Worm (Caenorhabditis elegans): ENCODE results near the gene Y66D12A.16.
A peak's percentile ranks its signal among the peaks of the same experiment; 100 is the strongest.

DNA sequence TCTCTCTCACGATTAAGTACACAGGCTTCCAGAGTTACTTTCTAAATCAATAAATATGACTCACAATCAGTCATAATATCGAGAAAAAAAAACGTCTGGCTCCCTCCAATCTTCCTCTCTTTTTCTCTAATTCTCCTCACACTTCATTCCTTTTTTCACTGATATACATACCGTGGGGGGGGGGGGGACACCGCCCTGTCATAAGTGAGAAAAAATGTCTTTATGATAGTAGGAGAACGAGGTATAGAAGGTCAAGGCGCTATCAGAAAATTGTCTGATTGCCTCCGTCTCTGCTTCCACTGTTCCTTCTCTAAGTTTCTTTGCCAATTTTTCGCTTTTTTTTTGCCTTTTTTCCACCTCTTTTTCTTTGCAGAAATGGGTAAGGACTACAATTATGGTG, 26.9 kb upstream of the Y66D12A.16 start, which contains the start of gene Y66D12A.24:
- TF ChIP-seq ztf-11 (tag; optimal IDR thresholded peaks at IDR 0.05), result no peak
- TF ChIP-seq nhr-25 (tag; optimal IDR thresholded peaks at IDR 0.05; ENCODE audit: borderline replicate concordance, insufficient read depth), result no peak
- TF ChIP-seq skn-1 (tag; optimal IDR thresholded peaks at IDR 0.05), result no peak
- TF ChIP-seq fkh-10 (GFP tag; optimal IDR thresholded peaks at IDR 0.05), result no peak
- no peak for TF ChIP-seq unc-62 (GFP tag; optimal IDR thresholded peaks at IDR 0.05 in 1 of 2)
- TF ChIP-seq unc-62 (tag; optimal IDR thresholded peaks at IDR 0.05), result no peak
- TF ChIP-seq F49E8.2 (tag; optimal IDR thresholded peaks at IDR 0.05; ENCODE audit: borderline replicate concordance), result no peak
- TF ChIP-seq egl-27 (tag; optimal IDR thresholded peaks at IDR 0.05), result no peak
- no peak for TF ChIP-seq ceh-44 (GFP tag; IDR thresholded peaks at IDR 0.05)
- peak; percentile 61 for TF ChIP-seq mep-1 (tag; optimal IDR thresholded peaks at IDR 0.05)
- no peak for TF ChIP-seq D1046.2 (GFP tag; IDR thresholded peaks at IDR 0.05)
- no peak for TF ChIP-seq ceh-82 (tag; optimal IDR thresholded peaks at IDR 0.05)
- no peak for TF ChIP-seq nhr-76 (tag; optimal IDR thresholded peaks at IDR 0.05)
- TF ChIP-seq nhr-11 (tag; optimal IDR thresholded peaks at IDR 0.05), result no peak
